Worm (Caenorhabditis elegans) whole organism, L3 larva: ENCODE data around the gene srh-231.

ENCODE experiments used
- R02D3.7 ChIP-seq: fragments of 150-350 bp; optimal IDR thresholded peaks from 2 replicates; lab custom pipeline; 2014; ENCODE audit warnings: missing biosample characterization, missing genetic modification characterization
- ZK546.5 ChIP-seq: sonication (generic microtip); optimal IDR thresholded peaks from 2 replicates; lab custom pipeline; 2017; ENCODE audit warnings: missing biosample characterization, missing genetic modification characterization
- aly-2 ChIP-seq: fragments of 150-350 bp; optimal IDR thresholded peaks from 2 replicates; lab custom pipeline; 2014; ENCODE audit warnings: missing biosample characterization, missing genetic modification characterization
- ama-1 ChIP-seq: fragments of 150-350 bp; optimal IDR thresholded peaks from 2 replicates; lab custom pipeline; 2018
- ceh-16 ChIP-seq: sonication (generic microtip); optimal IDR thresholded peaks from 2 replicates; lab custom pipeline; 2017; ENCODE audit warnings: missing biosample characterization, missing genetic modification characterization
- ceh-82 ChIP-seq: fragments of 150-350 bp; optimal IDR thresholded peaks from 2 replicates; lab custom pipeline; 2014; ENCODE audit warnings: missing biosample characterization, missing genetic modification characterization
- ceh-9 ChIP-seq: sonication (generic microtip); optimal IDR thresholded peaks from 2 replicates; lab custom pipeline; 2018; ENCODE audit warnings: missing biosample characterization, missing genetic modification characterization
- daf-12 ChIP-seq: fragments of 150-350 bp; optimal IDR thresholded peaks from 2 replicates; lab custom pipeline; 2014; ENCODE audit warnings: missing biosample characterization, missing genetic modification reagents, missing genetic modification characterization
- egl-27 ChIP-seq: sonication (generic microtip); optimal IDR thresholded peaks from 4 replicates; lab custom pipeline; 2017; ENCODE audit warnings: missing biosample characterization, missing genetic modification reagents, missing genetic modification characterization
- elt-1 ChIP-seq: fragments of 150-350 bp; optimal IDR thresholded peaks from 2 replicates; lab custom pipeline; 2014; ENCODE audit warnings: missing biosample characterization, missing genetic modification characterization
- elt-2 ChIP-seq: sonication (generic microtip); optimal IDR thresholded peaks from 2 replicates; lab custom pipeline; 2016; ENCODE audit warnings: missing genetic modification reagents, mild to moderate bottlenecking, missing genetic modification characterization, missing compliant biosample characterization
- elt-3 ChIP-seq, 3 experiments: fragments of 150-350 bp in 1 of 3; sonication (generic microtip) in 2 of 3; optimal IDR thresholded peaks; 2 replicates in 2 of 3; 4 replicates in 1 of 3; lab custom pipeline; 2014 to 2017; ENCODE audit warnings: missing biosample characterization in 3 of 3, missing genetic modification characterization in 3 of 3
- eor-1 ChIP-seq, 2 experiments: fragments of 150-350 bp; optimal IDR thresholded peaks; 2 replicates each; lab custom pipeline; 2014 to 2018; ENCODE audit warnings: missing biosample characterization in 2 of 2, missing genetic modification characterization in 2 of 2
- fkh-10 ChIP-seq: sonication (generic microtip); optimal IDR thresholded peaks from 2 replicates; lab custom pipeline; 2017; ENCODE audit warnings: missing biosample characterization, missing genetic modification reagents, missing genetic modification characterization
- fkh-2 ChIP-seq: fragments of 150-350 bp; optimal IDR thresholded peaks from 2 replicates; lab custom pipeline; 2014; ENCODE audit warnings: missing biosample characterization, missing genetic modification reagents, missing genetic modification characterization
- fos-1 ChIP-seq: fragments of 150-350 bp; optimal IDR thresholded peaks from 2 replicates; lab custom pipeline; 2014; ENCODE audit warnings: missing biosample characterization, missing genetic modification characterization
- hmg-11 ChIP-seq: sonication (generic microtip); optimal IDR thresholded peaks from 2 replicates; lab custom pipeline; 2016; ENCODE audit warnings: missing genetic modification characterization, missing compliant biosample characterization
- jun-1 ChIP-seq: fragments of 150-350 bp; optimal IDR thresholded peaks from 2 replicates; lab custom pipeline; 2014; ENCODE audit warnings: missing biosample characterization, missing genetic modification reagents, missing genetic modification characterization
- lin-15B ChIP-seq: fragments of 150-350 bp; optimal IDR thresholded peaks from 2 replicates; lab custom pipeline; 2014; ENCODE audit warnings: missing biosample characterization, missing genetic modification characterization
- lin-39 ChIP-seq: fragments of 150-350 bp; optimal IDR thresholded peaks from 2 replicates; lab custom pipeline; 2018; ENCODE audit warnings: missing biosample characterization, missing genetic modification reagents, missing genetic modification characterization
- lsy-12 ChIP-seq: sonication (generic microtip); optimal IDR thresholded peaks from 2 replicates; lab custom pipeline; 2016; ENCODE audit warnings: mild to moderate bottlenecking, missing genetic modification characterization, missing compliant biosample characterization
- mdl-1 ChIP-seq: fragments of 150-350 bp; optimal IDR thresholded peaks from 2 replicates; lab custom pipeline; 2014; ENCODE audit warnings: missing biosample characterization, missing genetic modification characterization
- mml-1 ChIP-seq: fragments of 150-350 bp; sonication (generic microtip); optimal IDR thresholded peaks from 3 replicates; lab custom pipeline; 2014; ENCODE audit warnings: missing biosample characterization, missing genetic modification characterization
- nhr-11 ChIP-seq: fragments of 150-350 bp; optimal IDR thresholded peaks from 2 replicates; lab custom pipeline; 2014; ENCODE audit warnings: missing biosample characterization, missing genetic modification characterization
- nhr-12 ChIP-seq: fragments of 150-350 bp; optimal IDR thresholded peaks from 2 replicates; lab custom pipeline; 2014; ENCODE audit warnings: missing biosample characterization, missing genetic modification characterization
- nhr-23 ChIP-seq: fragments of 150-350 bp; optimal IDR thresholded peaks from 2 replicates; lab custom pipeline; 2014; ENCODE audit warnings: missing biosample characterization, missing genetic modification reagents, missing genetic modification characterization
- nhr-237 ChIP-seq: fragments of 150-350 bp; optimal IDR thresholded peaks from 2 replicates; lab custom pipeline; 2014; ENCODE audit warnings: missing biosample characterization, missing genetic modification characterization
- nhr-28 ChIP-seq: fragments of 150-350 bp; optimal IDR thresholded peaks from 2 replicates; lab custom pipeline; 2014; ENCODE audit warnings: missing biosample characterization, missing genetic modification characterization
- nhr-43 ChIP-seq: sonication (generic microtip); optimal IDR thresholded peaks from 2 replicates; lab custom pipeline; 2016; ENCODE audit warnings: mild to moderate bottlenecking, missing genetic modification characterization, missing compliant biosample characterization; ENCODE audit not compliant: poor library complexity, severe bottlenecking
- nhr-67 ChIP-seq: fragments of 150-350 bp; optimal IDR thresholded peaks from 2 replicates; lab custom pipeline; 2014; ENCODE audit warnings: missing biosample characterization, missing genetic modification characterization
- nhr-76 ChIP-seq: fragments of 150-350 bp; sonication (generic microtip); optimal IDR thresholded peaks from 5 replicates; lab custom pipeline; 2014; ENCODE audit warnings: missing biosample characterization, missing genetic modification characterization
- pha-4 ChIP-seq: fragments of 150-350 bp; optimal IDR thresholded peaks from 2 replicates; lab custom pipeline; 2014; ENCODE audit warnings: missing biosample characterization, missing genetic modification reagents, missing genetic modification characterization
- pqm-1 ChIP-seq: fragments of 150-350 bp; optimal IDR thresholded peaks from 2 replicates; lab custom pipeline; 2017; ENCODE audit warnings: missing biosample characterization, missing genetic modification characterization, inconsistent platforms
- sea-2 ChIP-seq: fragments of 150-350 bp; sonication (generic microtip); optimal IDR thresholded peaks from 4 replicates; lab custom pipeline; 2014; ENCODE audit warnings: missing biosample characterization, missing genetic modification reagents, missing genetic modification characterization
- skn-1 ChIP-seq: fragments of 150-350 bp; optimal IDR thresholded peaks from 2 replicates; lab custom pipeline; 2014; ENCODE audit warnings: missing biosample characterization, missing genetic modification characterization
- snpc-4 ChIP-seq: fragments of 150-350 bp; optimal IDR thresholded peaks from 2 replicates; lab custom pipeline; 2014; ENCODE audit warnings: missing biosample characterization, missing genetic modification characterization
- unc-39 ChIP-seq: sonication (generic microtip); optimal IDR thresholded peaks from 4 replicates; lab custom pipeline; 2017; ENCODE audit warnings: missing biosample characterization, missing genetic modification characterization
- unc-62 ChIP-seq: fragments of 150-350 bp; sonication (generic microtip); optimal IDR thresholded peaks from 4 replicates; lab custom pipeline; 2014; ENCODE audit warnings: missing biosample characterization, missing genetic modification reagents, missing genetic modification characterization
- zag-1 ChIP-seq: fragments of 150-350 bp; optimal IDR thresholded peaks from 2 replicates; lab custom pipeline; 2014; ENCODE audit warnings: missing biosample characterization, missing genetic modification characterization
- ztf-11 ChIP-seq: fragments of 150-350 bp; optimal IDR thresholded peaks from 2 replicates; lab custom pipeline; 2014; ENCODE audit warnings: missing biosample characterization, missing genetic modification characterization

srh-231 gene

DNA sequence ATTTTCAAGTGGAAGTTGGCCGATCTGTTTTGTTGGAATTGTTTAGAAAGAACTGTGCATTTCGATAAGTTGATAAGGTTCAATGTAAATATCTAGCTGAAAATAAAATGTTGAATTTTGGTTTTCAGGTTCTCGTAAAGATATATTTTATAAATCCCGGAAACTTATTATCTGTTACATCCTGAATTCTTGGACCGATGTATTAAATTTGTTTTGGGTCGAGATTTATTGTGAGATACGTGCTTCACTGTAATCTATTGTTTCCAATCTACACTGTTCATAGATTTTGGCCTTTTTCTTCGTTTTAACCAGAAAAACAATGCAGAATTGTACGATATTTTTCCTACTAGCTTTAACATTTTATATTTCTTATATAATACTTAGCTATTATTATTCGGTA, 5.1 kb upstream of the srh-231 start, which contains the start of gene C03G6.6:
Gene C03G6.6 (plus strand): TSS at position 301 of the 400 bp plus-strand sequence.
- TF ChIP-seq ceh-16 (tag; lab: Kevin White, UChicago) (no peak), lsy-12 (no peak), ama-1 (lab: Kevin White, UChicago) (no peak), skn-1 (tag; lab: Kevin White, UChicago) (no peak), ceh-9 (tag; lab: Kevin White, UChicago) (no peak), zag-1 (no peak), ZK546.5 (tag; lab: Kevin White, UChicago) (no peak), nhr-11 (no peak), nhr-237 (tag; lab: Kevin White, UChicago) (no peak), egl-27 (tag; lab: Kevin White, UChicago) (no peak), ztf-11 (tag; lab: Kevin White, UChicago) (no peak), mml-1 (tag; lab: Kevin White, UChicago) (no peak), nhr-76 (tag; lab: Kevin White, UChicago) (no peak), snpc-4 (tag; lab: Kevin White, UChicago) (no peak)
- TF ChIP-seq, all 47 proteins: peak for 0

ce11 chrV:7356684-7357083, 4.6 kb upstream of the srh-231 start, which contains the start of gene C03G6.21:
C03G6.21 (minus strand) TSS chrV:7356784.
- no peak for TF ChIP-seq fkh-10 (GFP tag; lab: Kevin White, UChicago)
- no peak for TF ChIP-seq nhr-23 (tag; lab: Kevin White, UChicago)
- TF ChIP-seq skn-1 (tag; lab: Kevin White, UChicago) = no peak
- no peak for TF ChIP-seq sea-2
- TF ChIP-seq lin-39 = no peak
- no peak for TF ChIP-seq unc-39 (tag; lab: Kevin White, UChicago)
- TF ChIP-seq nhr-28 (tag; lab: Kevin White, UChicago) = no peak
- TF ChIP-seq aly-2 = no peak
- no peak for TF ChIP-seq unc-62 (GFP tag; lab: Kevin White, UChicago)
- TF ChIP-seq lin-15B (tag; lab: Kevin White, UChicago) = no peak
- no peak for TF ChIP-seq fos-1 (tag; lab: Kevin White, UChicago)
- TF ChIP-seq eor-1 (tag; optimal IDR thresholded peaks at IDR 0.05; lab: Kevin White, UChicago) = no peak
- no peak for TF ChIP-seq mdl-1 (tag; lab: Kevin White, UChicago)
- no peak for TF ChIP-seq elt-3 (tag; optimal IDR thresholded peaks at IDR 0.05; lab: Kevin White, UChicago)
- no peak for TF ChIP-seq ama-1 (lab: Kevin White, UChicago)
- TF ChIP-seq nhr-67 = no peak
- TF ChIP-seq nhr-12 (tag; lab: Kevin White, UChicago) = no peak
- TF ChIP-seq hmg-11 (tag; lab: Kevin White, UChicago) = no peak

DNA sequence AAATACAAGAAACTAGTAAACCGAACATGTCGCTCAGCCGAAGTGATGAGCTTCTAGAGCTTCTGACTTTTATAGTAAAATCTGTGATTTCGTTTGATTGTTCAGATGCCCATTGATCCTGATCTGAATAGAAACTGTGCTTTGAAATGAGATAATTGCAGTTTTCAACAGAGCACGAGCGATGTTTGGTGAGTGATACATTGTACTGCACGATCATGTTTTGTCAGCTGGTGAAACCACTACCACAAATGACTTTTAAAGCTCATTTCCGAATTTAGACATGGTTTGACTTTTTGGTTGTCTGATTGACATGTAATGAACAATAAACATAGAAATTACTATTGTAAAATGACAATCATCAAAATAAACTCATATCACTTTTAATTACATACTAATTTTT, 3.4 kb upstream of the srh-231 start, which contains the start of gene tag-293:
Gene tag-293 (minus strand): TSS at position 101 of the 400 bp plus-strand sequence.
- TF ChIP-seq aly-2 (no peak), nhr-12 (tag; lab: Kevin White, UChicago) (no peak), nhr-67 (no peak), egl-27 (tag; lab: Kevin White, UChicago) (no peak), ZK546.5 (tag; lab: Kevin White, UChicago) (no peak), nhr-11 (no peak), lsy-12 (no peak), daf-12 (tag; lab: Kevin White, UChicago) (no peak), jun-1 (tag; lab: Kevin White, UChicago) (no peak)

- TF ChIP-seq fos-1 (tag; lab: Kevin White, UChicago) (no peak), nhr-28 (tag; lab: Kevin White, UChicago) (no peak), fkh-2 (tag; lab: Kevin White, UChicago) (no peak)
Measured at ce11 chrV:7353602-7354001, 1.6 kb upstream of the srh-231 start.

DNA sequence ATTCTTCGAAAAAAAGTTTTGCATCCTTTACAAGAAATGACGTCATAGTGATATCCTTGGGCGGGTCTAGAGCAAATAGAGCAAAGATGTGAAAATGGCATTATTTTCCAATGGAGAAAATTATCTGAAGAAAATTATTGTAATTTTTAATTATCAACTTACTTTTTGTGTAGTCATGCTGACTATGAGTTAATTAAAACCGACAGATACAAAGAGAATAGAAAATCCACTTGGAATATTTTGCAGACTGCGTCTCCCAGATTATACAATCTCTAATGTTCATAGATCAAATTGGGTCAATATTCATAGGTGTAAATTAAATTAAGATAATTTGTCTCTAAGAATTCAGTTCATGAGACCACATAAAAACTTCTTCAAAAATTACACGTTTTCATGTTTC, 2.5 kb downstream of the srh-231 start, which contains the start of gene nhr-149:
Gene nhr-149 (minus strand): TSS at position 101 of the 400 bp plus-strand sequence.
- TF ChIP-seq nhr-28 (tag; lab: Kevin White, UChicago) = no peak
- no peak for TF ChIP-seq eor-1 (tag; optimal IDR thresholded peaks at IDR 0.05; lab: Kevin White, UChicago)
- TF ChIP-seq fkh-10 (GFP tag; lab: Kevin White, UChicago) = no peak
- TF ChIP-seq zag-1 = no peak
- no peak for TF ChIP-seq nhr-43 (tag; lab: Kevin White, UChicago)
- TF ChIP-seq ama-1 (lab: Kevin White, UChicago) = no peak
- TF ChIP-seq nhr-76 (tag; lab: Kevin White, UChicago) = no peak
- no peak for TF ChIP-seq ceh-82 (tag; lab: Kevin White, UChicago)
- TF ChIP-seq daf-12 (tag; lab: Kevin White, UChicago) = no peak
- no peak for TF ChIP-seq nhr-23 (tag; lab: Kevin White, UChicago)
- TF ChIP-seq elt-2 (tag; lab: Kevin White, UChicago) = no peak
- TF ChIP-seq mdl-1 (tag; lab: Kevin White, UChicago) = no peak
- TF ChIP-seq elt-1 = no peak
- TF ChIP-seq pha-4 = no peak
- no peak for TF ChIP-seq pqm-1
- TF ChIP-seq ceh-16 (tag; lab: Kevin White, UChicago) = no peak
- TF ChIP-seq egl-27 (tag; lab: Kevin White, UChicago) = no peak
- TF ChIP-seq skn-1 (tag; lab: Kevin White, UChicago) = no peak
- TF ChIP-seq R02D3.7 = no peak
